Worm (Caenorhabditis elegans): Measurements from ENCODE around the gene F35A5.1.

Gene F35A5.1

DNA sequence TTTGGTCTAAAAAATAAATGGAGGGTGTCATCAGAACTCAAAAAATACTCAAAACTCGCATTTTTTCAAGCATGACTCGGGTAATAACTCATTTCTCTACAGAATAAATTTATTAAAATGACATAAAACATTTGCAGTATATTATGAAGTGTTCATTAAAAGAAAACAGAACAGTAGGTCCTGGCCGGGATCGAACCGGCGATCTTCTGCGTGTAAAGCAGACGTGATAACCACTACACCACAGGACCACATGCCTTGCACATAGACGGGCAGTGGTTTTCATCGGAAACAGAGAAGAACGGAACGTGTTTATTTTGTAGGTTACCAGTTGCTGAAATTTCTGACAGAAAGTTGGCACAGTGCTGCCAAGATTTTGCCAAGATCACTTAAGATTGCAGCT, 13.9 kb upstream of the F35A5.1 start:
- no peak for TF ChIP-seq hlh-1 (tag; optimal IDR thresholded peaks at IDR 0.05)
- TF ChIP-seq sptf-1 (tag; optimal IDR thresholded peaks at IDR 0.05), result no peak
- TF ChIP-seq unc-62 (GFP tag; optimal IDR thresholded peaks at IDR 0.05), result no peak
- TF ChIP-seq snpc-4 (tag; optimal IDR thresholded peaks at IDR 0.05), result no peak
- TF ChIP-seq unc-120 (tag; optimal IDR thresholded peaks at IDR 0.05; ENCODE audit: poor library complexity, severe bottlenecking), result no peak
- TF ChIP-seq bed-3 (GFP tag; optimal IDR thresholded peaks at IDR 0.05), result no peak
- TF ChIP-seq lsy-2 (tag; optimal IDR thresholded peaks at IDR 0.05), result no peak
- no peak for TF ChIP-seq unc-39 (tag; optimal IDR thresholded peaks at IDR 0.05)
- TF ChIP-seq lin-13 (tag; optimal IDR thresholded peaks at IDR 0.05), result no peak
- TF ChIP-seq elt-3 (tag; optimal IDR thresholded peaks at IDR 0.05), result no peak

DNA sequence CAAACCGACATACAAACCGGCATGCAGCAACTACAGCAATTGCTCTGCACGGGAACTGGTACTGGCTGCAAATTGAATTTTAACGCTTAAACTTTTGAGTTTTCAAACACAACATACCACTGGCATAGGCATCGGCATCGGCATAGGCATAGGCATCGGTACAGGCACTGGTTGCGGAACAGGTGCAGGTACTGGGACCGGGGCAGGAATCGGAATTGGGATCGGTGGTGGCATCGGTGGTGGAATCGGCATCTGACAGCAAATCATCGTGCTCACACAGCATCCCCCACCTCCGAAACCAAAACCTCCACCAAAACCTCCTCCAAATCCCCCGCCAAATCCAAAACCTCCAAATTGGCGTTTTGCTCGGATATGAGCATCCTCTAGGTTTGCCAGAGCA, 13.1 kb upstream of the F35A5.1 start:
- TF ChIP-seq ces-1 (GFP tag; optimal IDR thresholded peaks at IDR 0.05), result no peak
- TF ChIP-seq mab-5 (tag; optimal IDR thresholded peaks at IDR 0.05), result no peak
- TF ChIP-seq lin-13 (tag; optimal IDR thresholded peaks at IDR 0.05), result no peak
- no peak for TF ChIP-seq mls-2 (tag; optimal IDR thresholded peaks at IDR 0.05)
- no peak for TF ChIP-seq nhr-76 (tag; optimal IDR thresholded peaks at IDR 0.05)
- TF ChIP-seq nhr-28 (tag; optimal IDR thresholded peaks at IDR 0.05), result no peak
- TF ChIP-seq sem-2 (GFP tag; optimal IDR thresholded peaks at IDR 0.05), result no peak
- no peak for TF ChIP-seq nhr-237 (tag; optimal IDR thresholded peaks at IDR 0.05)
- TF ChIP-seq lsy-2 (tag; optimal IDR thresholded peaks at IDR 0.05), result no peak
- no peak for TF ChIP-seq hlh-1 (tag; optimal IDR thresholded peaks at IDR 0.05)
- TF ChIP-seq blmp-1 (tag; optimal IDR thresholded peaks at IDR 0.05), result no peak
- TF ChIP-seq sptf-1 (tag; optimal IDR thresholded peaks at IDR 0.05), result no peak

DNA sequence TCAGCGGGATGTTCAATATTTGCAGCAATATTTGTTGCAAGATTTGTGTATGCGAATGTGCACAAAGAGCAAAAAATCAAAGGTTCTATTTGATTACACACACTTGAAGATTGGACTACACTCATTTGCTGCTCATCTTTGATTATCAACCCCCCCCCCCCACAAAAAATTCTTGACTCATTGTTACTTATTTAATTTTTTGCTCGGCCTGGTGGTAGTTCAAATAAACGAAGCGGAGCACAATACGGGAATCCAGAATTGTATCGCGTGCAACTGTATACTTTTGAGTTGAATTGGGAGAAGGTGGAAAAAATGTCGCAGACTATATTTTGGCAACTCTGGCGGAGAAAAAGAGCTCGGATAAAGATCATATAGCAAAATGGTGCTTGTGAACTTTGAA, 11.6 kb upstream of the F35A5.1 start, which contains the start of gene F35A5.5:
Gene F35A5.5 (minus strand): TSS at position 101 of the 400 bp plus-strand sequence.
- no peak for TF ChIP-seq drap-1 (GFP tag; optimal IDR thresholded peaks at IDR 0.05)
- TF ChIP-seq mep-1 (tag; optimal IDR thresholded peaks at IDR 0.05), result no peak
- no peak for TF ChIP-seq lin-32 (GFP tag; optimal IDR thresholded peaks at IDR 0.05)
- TF ChIP-seq flh-1 (GFP tag; optimal IDR thresholded peaks at IDR 0.05), result no peak
- TF ChIP-seq nhr-28 (tag; optimal IDR thresholded peaks at IDR 0.05), result no peak
- no peak for TF ChIP-seq mls-2 (tag; optimal IDR thresholded peaks at IDR 0.05)
- no peak for TF ChIP-seq lsy-2 (tag; optimal IDR thresholded peaks at IDR 0.05)

DNA sequence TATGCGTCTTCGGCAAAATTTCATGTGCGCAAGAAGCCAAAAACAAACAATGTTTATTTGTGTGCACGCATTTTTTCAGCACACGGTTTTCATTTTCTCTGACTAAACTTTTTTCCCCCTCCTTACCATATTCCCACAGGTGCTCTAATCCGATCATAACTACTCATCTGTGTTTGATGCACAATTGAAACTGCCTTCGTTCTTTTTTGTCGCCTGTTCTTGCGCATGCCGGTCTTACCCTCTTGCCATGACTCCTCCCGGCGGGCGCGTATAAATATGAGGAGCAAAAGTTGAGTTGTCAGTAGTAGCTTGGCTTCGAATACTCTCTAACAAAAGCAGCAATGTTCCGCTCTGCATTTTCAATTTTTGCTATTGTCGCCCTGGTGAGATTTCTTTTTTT, 9.4 kb upstream of the F35A5.1 start, which contains the start of gene abu-10:
Gene abu-10 (plus strand): TSS at position 301 of the 400 bp plus-strand sequence.
- TF ChIP-seq unc-39 (tag; optimal IDR thresholded peaks at IDR 0.05) (no peak), nhr-237 (tag; optimal IDR thresholded peaks at IDR 0.05) (no peak), M03D4.4 (tag; optimal IDR thresholded peaks at IDR 0.05) (no peak), elt-1 (tag; optimal IDR thresholded peaks at IDR 0.05; ENCODE audit: borderline replicate concordance, insufficient read depth) (no peak), elt-3 (tag; optimal IDR thresholded peaks at IDR 0.05) (no peak), unc-120 (tag; optimal IDR thresholded peaks at IDR 0.05; ENCODE audit: poor library complexity, severe bottlenecking) (no peak), cnd-1 (tag; optimal IDR thresholded peaks at IDR 0.05) (no peak), mls-2 (tag; optimal IDR thresholded peaks at IDR 0.05) (no peak), mab-5 (tag; optimal IDR thresholded peaks at IDR 0.05) (no peak), ceh-39 (tag; optimal IDR thresholded peaks at IDR 0.05) (no peak), ces-1 (GFP tag; optimal IDR thresholded peaks at IDR 0.05) (no peak), ceh-83 (GFP tag; optimal IDR thresholded peaks at IDR 0.05) (no peak), snpc-4 (tag; optimal IDR thresholded peaks at IDR 0.05) (no peak), flh-1 (GFP tag; optimal IDR thresholded peaks at IDR 0.05) (no peak), lin-32 (GFP tag; optimal IDR thresholded peaks at IDR 0.05) (no peak), ceh-43 (GFP tag; optimal IDR thresholded peaks at IDR 0.05) (no peak), ham-2 (GFP tag; optimal IDR thresholded peaks at IDR 0.05) (no peak), unc-62 (GFP tag; optimal IDR thresholded peaks at IDR 0.05) (no peak), bed-3 (GFP tag; optimal IDR thresholded peaks at IDR 0.05) (no peak), sptf-1 (tag; optimal IDR thresholded peaks at IDR 0.05) (no peak)

DNA sequence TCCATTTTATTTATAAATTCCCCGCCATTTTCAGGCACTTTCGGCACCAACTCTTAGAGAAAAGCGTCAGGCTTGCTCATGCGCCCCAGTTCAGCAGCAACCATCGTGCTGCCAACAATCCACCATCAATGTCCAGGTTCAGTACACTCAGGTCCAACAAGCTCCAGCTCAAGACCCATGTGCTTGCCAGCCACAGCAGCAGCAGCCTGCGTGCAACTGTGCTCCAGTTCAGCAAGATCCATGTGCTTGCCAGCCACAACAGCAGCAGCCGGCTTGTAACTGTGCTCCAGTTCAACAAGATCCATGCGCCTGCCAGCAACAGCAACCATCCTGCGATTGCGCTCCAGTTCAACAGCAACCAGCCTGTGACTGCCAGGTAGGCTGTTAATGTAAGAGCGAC, 9.0 kb upstream of the F35A5.1 start:
- TF ChIP-seq ces-1 (GFP tag; optimal IDR thresholded peaks at IDR 0.05), result no peak
- no peak for TF ChIP-seq ceh-83 (GFP tag; optimal IDR thresholded peaks at IDR 0.05)
- TF ChIP-seq nhr-12 (tag; optimal IDR thresholded peaks at IDR 0.05), result no peak
- TF ChIP-seq sptf-1 (tag; optimal IDR thresholded peaks at IDR 0.05), result no peak
- no peak for TF ChIP-seq nhr-2 (tag; optimal IDR thresholded peaks at IDR 0.05)
- no peak for TF ChIP-seq blmp-1 (tag; optimal IDR thresholded peaks at IDR 0.05)
- TF ChIP-seq lin-32 (GFP tag; optimal IDR thresholded peaks at IDR 0.05), result no peak
- no peak for TF ChIP-seq lsy-2 (tag; optimal IDR thresholded peaks at IDR 0.05)
